Fruit fly (Drosophila melanogaster) whole organism, prepupa: Measurements from ENCODE around the gene Sfxn2.
A peak's percentile ranks its signal among the peaks of the same experiment; 100 is the strongest.

ENCODE experiments used
- CG6163 ChIP-seq: fragments of 200-800 bp; sonication (Bioruptor generic); IDR thresholded peaks from 3 replicates; pipeline ENCODE4 v1.3.6; 2022; ENCODE audit warnings: missing biosample characterization, missing genetic modification characterization
- CG8319 ChIP-seq: fragments of 200-800 bp; sonication (Bioruptor generic); optimal IDR thresholded peaks from 3 replicates; lab custom pipeline; 2016; ENCODE audit warnings: missing biosample characterization, missing genetic modification characterization
- Lpt ChIP-seq: fragments of 200-800 bp; sonication (Bioruptor generic); optimal IDR thresholded peaks from 3 replicates; lab custom pipeline; 2016; ENCODE audit warnings: missing biosample characterization, missing genetic modification characterization
- Sox15 ChIP-seq: fragments of 200-800 bp; sonication (Bioruptor generic); optimal IDR thresholded peaks from 3 replicates; lab custom pipeline; 2016; ENCODE audit warnings: missing biosample characterization, missing genetic modification characterization
- cyc ChIP-seq: fragments of 200-800 bp; sonication (Bioruptor generic); optimal IDR thresholded peaks from 3 replicates; lab custom pipeline; 2016; ENCODE audit warnings: missing biosample characterization, missing genetic modification characterization
- dac ChIP-seq: fragments of 200-800 bp; sonication (Bioruptor generic); optimal IDR thresholded peaks from 2 replicates; lab custom pipeline; 2017; ENCODE audit warnings: missing biosample characterization, mild to moderate bottlenecking, missing genetic modification characterization
- fd85E ChIP-seq: fragments of 200-800 bp; sonication (Bioruptor generic); optimal IDR thresholded peaks from 3 replicates; lab custom pipeline; 2016; ENCODE audit warnings: missing biosample characterization, missing genetic modification characterization

dm6 chr3L:19079798-19080691 lies 17.1 kb downstream of the Sfxn2 start:
- TF ChIP-seq Lpt (GFP tag; lab: Kevin White, UChicago) = peak; percentile 3
- peak; percentile 73 for TF ChIP-seq cyc (GFP tag; lab: Kevin White, UChicago)
- peak; percentile 39 for TF ChIP-seq fd85E (GFP tag; lab: Kevin White, UChicago)
- TF ChIP-seq Sox15 = peak; percentile 78
- peak; percentile 49; the same call in 1 of the 3 replicates for TF ChIP-seq CG6163 (GFP tag; lab: Robert Waterston, UW)
- TF ChIP-seq dac (GFP tag; lab: Kevin White, UChicago) = peak; percentile 52
- TF ChIP-seq CG8319 (GFP tag; lab: Kevin White, UChicago) = peak; percentile 56
